Worm (Caenorhabditis elegans) whole organism, L1 larva: ENCODE results near the gene W05E10.5.

Experiments used
- C04F5.9 ChIP-seq: sonication (generic microtip); optimal IDR thresholded peaks from 2 replicates; lab custom pipeline; 2016; ENCODE audit warnings: missing genetic modification characterization, missing compliant biosample characterization
- C34B4.2 ChIP-seq: sonication (generic microtip); optimal IDR thresholded peaks from 2 replicates; lab custom pipeline; 2017; ENCODE audit warnings: mild to moderate bottlenecking, missing genetic modification characterization, missing compliant biosample characterization
- F16B12.6 ChIP-seq: fragments of 150-350 bp; optimal IDR thresholded peaks from 2 replicates; lab custom pipeline; 2014; ENCODE audit warnings: missing biosample characterization, missing genetic modification characterization
- Y116A8C.19 ChIP-seq: sonication (generic microtip); optimal IDR thresholded peaks from 2 replicates; lab custom pipeline; 2016; ENCODE audit warnings: missing compliant biosample characterization, missing genetic modification characterization, borderline replicate concordance
- aha-1 ChIP-seq: fragments of 150-350 bp; optimal IDR thresholded peaks from 2 replicates; lab custom pipeline; 2014; ENCODE audit warnings: missing biosample characterization, missing genetic modification characterization
- alr-1 ChIP-seq: fragments of 200-800 bp; sonication (Bioruptor generic); optimal IDR thresholded peaks from 2 replicates; lab custom pipeline; 2018; ENCODE audit warnings: borderline replicate concordance, mild to moderate bottlenecking, missing genetic modification characterization, missing compliant biosample characterization
- ama-1 ChIP-seq: fragments of 150-350 bp; optimal IDR thresholded peaks from 2 replicates; lab custom pipeline; 2014
- ceh-63 ChIP-seq: fragments of 200-800 bp; sonication (Bioruptor generic); optimal IDR thresholded peaks from 2 replicates; lab custom pipeline; 2018; ENCODE audit warnings: mild to moderate bottlenecking, missing genetic modification characterization, missing compliant biosample characterization
- ceh-82 ChIP-seq, 3 experiments: fragments of 150-350 bp in 1 of 3; sonication (generic microtip) in 2 of 3; optimal IDR thresholded peaks; 2 replicates each; lab custom pipeline; 2014 to 2017; ENCODE audit warnings: missing biosample characterization in 3 of 3, missing genetic modification characterization in 3 of 3
- ceh-88 ChIP-seq: fragments of 200-800 bp; sonication (Bioruptor generic); IDR thresholded peaks from 2 replicates; pipeline ENCODE4 v1.3.6; 2022; ENCODE audit warnings: missing genetic modification characterization, missing compliant biosample characterization
- dsc-1 ChIP-seq: sonication (generic microtip); optimal IDR thresholded peaks from 2 replicates; lab custom pipeline; 2016; ENCODE audit warnings: mild to moderate bottlenecking, missing genetic modification characterization, missing compliant biosample characterization
- egl-13 ChIP-seq: sonication (generic microtip); optimal IDR thresholded peaks from 2 replicates; lab custom pipeline; 2016; ENCODE audit warnings: missing genotype, missing genetic modification reagents, missing genetic modification characterization, missing compliant biosample characterization
- fkh-10 ChIP-seq: sonication (generic microtip); optimal IDR thresholded peaks from 2 replicates; lab custom pipeline; 2017; ENCODE audit warnings: missing biosample characterization, missing genetic modification reagents, missing genetic modification characterization
- fkh-4 ChIP-seq: sonication (generic microtip); optimal IDR thresholded peaks from 2 replicates; lab custom pipeline; 2016; ENCODE audit warnings: missing compliant biosample characterization, missing genetic modification characterization, borderline replicate concordance
- hlh-4 ChIP-seq: sonication (generic microtip); optimal IDR thresholded peaks from 2 replicates; lab custom pipeline; 2016; ENCODE audit warnings: mild to moderate bottlenecking, missing genetic modification characterization, missing compliant biosample characterization
- hpl-2 ChIP-seq: fragments of 150-350 bp; optimal IDR thresholded peaks from 2 replicates; lab custom pipeline; 2014; ENCODE audit warnings: missing biosample characterization, missing genetic modification reagents, missing genetic modification characterization
- isw-1 ChIP-seq: fragments of 200-800 bp; sonication (Bioruptor generic); IDR thresholded peaks from 2 replicates; pipeline ENCODE4 v1.3.6; 2022; ENCODE audit warnings: missing genetic modification characterization, missing compliant biosample characterization
- jun-1 ChIP-seq: fragments of 150-350 bp; optimal IDR thresholded peaks from 2 replicates; lab custom pipeline; 2014; ENCODE audit warnings: missing biosample characterization, missing genetic modification reagents, missing genetic modification characterization
- lin-13 ChIP-seq: fragments of 150-350 bp; optimal IDR thresholded peaks from 2 replicates; lab custom pipeline; 2014; ENCODE audit warnings: missing biosample characterization, missing genetic modification reagents, missing genetic modification characterization
- lin-35 ChIP-seq, 2 experiments: fragments of 150-350 bp; optimal IDR thresholded peaks; 2 replicates each; lab custom pipeline; 2014; ENCODE audit warnings: missing biosample characterization in 2 of 2, missing genetic modification characterization in 2 of 2, missing genetic modification reagents in 2 of 2
- lsy-2 ChIP-seq, 2 experiments: fragments of 150-350 bp; optimal IDR thresholded peaks; 2 replicates each; lab custom pipeline; 2014; ENCODE audit warnings: missing biosample characterization in 2 of 2, missing genetic modification characterization in 2 of 2
- mab-9 ChIP-seq: fragments of 200-800 bp; sonication (Bioruptor generic); IDR thresholded peaks from 2 replicates; pipeline ENCODE4 v1.3.6; 2022; ENCODE audit warnings: missing genetic modification reagents, missing genetic modification characterization, missing compliant biosample characterization
- mdl-1 ChIP-seq, 2 experiments: fragments of 150-350 bp; optimal IDR thresholded peaks; 2 replicates each; lab custom pipeline; 2014 to 2017; ENCODE audit warnings: missing biosample characterization in 2 of 2, missing genetic modification characterization in 2 of 2, inconsistent platforms in 1 of 2
- mep-1 ChIP-seq: fragments of 150-350 bp; optimal IDR thresholded peaks from 2 replicates; lab custom pipeline; 2014; ENCODE audit warnings: missing biosample characterization, missing genetic modification characterization
- nhr-11 ChIP-seq: fragments of 150-350 bp; optimal IDR thresholded peaks from 2 replicates; lab custom pipeline; 2014; ENCODE audit warnings: missing biosample characterization, missing genetic modification characterization
- nhr-12 ChIP-seq: sonication (generic microtip); optimal IDR thresholded peaks from 2 replicates; lab custom pipeline; 2017; ENCODE audit warnings: missing biosample characterization, missing genetic modification characterization
- nhr-237 ChIP-seq: fragments of 150-350 bp; optimal IDR thresholded peaks from 2 replicates; lab custom pipeline; 2014; ENCODE audit warnings: missing biosample characterization, missing genetic modification characterization
- nhr-28 ChIP-seq: fragments of 150-350 bp; optimal IDR thresholded peaks from 2 replicates; lab custom pipeline; 2014; ENCODE audit warnings: missing biosample characterization, missing genetic modification characterization
- nhr-47 ChIP-seq: sonication (generic microtip); optimal IDR thresholded peaks from 2 replicates; lab custom pipeline; 2016; ENCODE audit warnings: mild to moderate bottlenecking, missing genetic modification characterization, moderate library complexity, missing compliant biosample characterization
- pag-3 ChIP-seq: sonication (generic microtip); optimal IDR thresholded peaks from 2 replicates; lab custom pipeline; 2017; ENCODE audit warnings: missing genetic modification characterization, mild to moderate bottlenecking, missing compliant biosample characterization, antibody characterized with exemption, borderline replicate concordance; ENCODE audit not compliant: insufficient read depth
- pax-3 ChIP-seq: fragments of 200-800 bp; sonication (Bioruptor generic); optimal IDR thresholded peaks from 2 replicates; lab custom pipeline; 2018; ENCODE audit warnings: mild to moderate bottlenecking, missing genetic modification characterization, moderate library complexity, missing compliant biosample characterization
- rnt-1 ChIP-seq: sonication (generic microtip); optimal IDR thresholded peaks from 2 replicates; lab custom pipeline; 2016; ENCODE audit warnings: mild to moderate bottlenecking, missing genetic modification characterization, moderate library complexity, missing compliant biosample characterization
- snu-23 ChIP-seq: sonication (generic microtip); optimal IDR thresholded peaks from 2 replicates; lab custom pipeline; 2016; ENCODE audit warnings: missing genetic modification characterization, missing compliant biosample characterization
- sox-4 ChIP-seq: sonication (generic microtip); optimal IDR thresholded peaks from 2 replicates; lab custom pipeline; 2016; ENCODE audit warnings: missing genetic modification characterization, missing compliant biosample characterization
- sptf-1 ChIP-seq: fragments of 150-350 bp; optimal IDR thresholded peaks from 2 replicates; lab custom pipeline; 2014; ENCODE audit warnings: missing biosample characterization, missing genetic modification characterization
- sup-37 ChIP-seq: fragments of 200-800 bp; sonication (Bioruptor generic); optimal IDR thresholded peaks from 2 replicates; lab custom pipeline; 2018; ENCODE audit warnings: mild to moderate bottlenecking, missing genetic modification characterization, missing compliant biosample characterization
- swsn-7 ChIP-seq: sonication (generic microtip); optimal IDR thresholded peaks from 2 replicates; lab custom pipeline; 2016; ENCODE audit warnings: missing genetic modification characterization, missing compliant biosample characterization
- tbx-2 ChIP-seq: sonication (generic microtip); optimal IDR thresholded peaks from 2 replicates; lab custom pipeline; 2016; ENCODE audit warnings: missing genetic modification characterization, missing compliant biosample characterization
- tlp-1 ChIP-seq: fragments of 150-350 bp; optimal IDR thresholded peaks from 2 replicates; lab custom pipeline; 2014; ENCODE audit warnings: missing biosample characterization, missing genetic modification characterization
- unc-62 ChIP-seq: fragments of 150-350 bp; optimal IDR thresholded peaks from 2 replicates; lab custom pipeline; 2014; ENCODE audit warnings: missing biosample characterization, missing genetic modification reagents, missing genetic modification characterization
- unc-86 ChIP-seq: sonication (generic microtip); optimal IDR thresholded peaks from 2 replicates; lab custom pipeline; 2016; ENCODE audit warnings: missing genetic modification characterization, missing compliant biosample characterization
- vab-15 ChIP-seq: sonication (generic microtip); optimal IDR thresholded peaks from 2 replicates; lab custom pipeline; 2017; ENCODE audit warnings: missing genotype, mild to moderate bottlenecking, missing genetic modification characterization, missing compliant biosample characterization
- zag-1 ChIP-seq: fragments of 150-350 bp; optimal IDR thresholded peaks from 2 replicates; lab custom pipeline; 2014; ENCODE audit warnings: missing biosample characterization, missing genetic modification characterization
- ztf-11 ChIP-seq, 2 experiments: sonication (generic microtip); optimal IDR thresholded peaks; 2 replicates each; lab custom pipeline; 2016 to 2017; ENCODE audit warnings: missing genetic modification characterization in 2 of 2, missing biosample characterization in 1 of 2, missing compliant biosample characterization in 1 of 2

Gene W05E10.5

DNA sequence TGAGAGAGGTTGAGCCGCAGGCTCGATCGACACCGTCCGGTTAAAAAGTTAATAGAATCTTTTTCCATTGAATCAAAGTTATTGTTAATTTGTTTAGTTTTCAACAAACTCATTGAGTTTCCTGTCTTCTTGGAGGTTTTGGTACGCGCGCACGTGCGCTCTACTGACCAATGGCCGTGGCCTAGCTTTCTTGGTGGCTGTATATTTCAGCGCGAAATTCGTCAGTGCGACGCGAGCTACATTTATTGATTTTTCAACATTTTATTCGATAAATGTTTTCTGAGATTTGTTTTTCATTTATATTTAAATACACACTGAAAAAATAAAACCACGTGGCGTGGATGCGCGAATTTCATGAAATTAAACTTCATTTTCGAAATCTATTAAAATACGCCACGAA, 51.3 kb downstream of the W05E10.5 start, which contains the start of gene bir-1 (continued):
- TF ChIP-seq ama-1 (lab: Kevin White, UChicago) (no peak), tbx-2 (tag; lab: Kevin White, UChicago) (peak; percentile 68), mdl-1 (tag; optimal IDR thresholded peaks at IDR 0.05; lab: Kevin White, UChicago) (peak in 1 of 2 experiments; percentile 84), lsy-2 (tag; optimal IDR thresholded peaks at IDR 0.05; lab: Kevin White, UChicago) (peak; percentile 52 to 80), sox-4 (tag; lab: Kevin White, UChicago) (no peak), lin-13 (peak; percentile 2), ztf-11 (tag; optimal IDR thresholded peaks at IDR 0.05; lab: Kevin White, UChicago) (peak in 1 of 2 experiments; percentile 60), hlh-4 (tag; lab: Kevin White, UChicago) (no peak), nhr-12 (tag; lab: Kevin White, UChicago) (no peak), nhr-47 (peak; percentile 68), F16B12.6 (tag; lab: Kevin White, UChicago) (no peak), fkh-10 (no peak), mep-1 (peak; percentile 77), pax-3 (tag; lab: Kevin White, UChicago) (peak; percentile 60), sup-37 (GFP tag; lab: Kevin White, UChicago) (no peak), aha-1 (tag; lab: Kevin White, UChicago) (no peak), alr-1 (tag; lab: Kevin White, UChicago) (no peak), swsn-7 (tag; lab: Kevin White, UChicago) (peak; percentile 54), rnt-1 (tag; lab: Kevin White, UChicago) (peak; percentile 91), tlp-1 (tag; lab: Kevin White, UChicago) (no peak), lin-35 (GFP tag; optimal IDR thresholded peaks at IDR 0.05; lab: Kevin White, UChicago) (peak; percentile 76 to 89), ceh-63 (no peak), unc-86 (peak; percentile 33), hpl-2 (GFP tag; lab: Kevin White, UChicago) (no peak), vab-15 (tag; lab: Kevin White, UChicago) (no peak), Y116A8C.19 (tag; lab: Kevin White, UChicago) (no peak), C34B4.2 (tag; lab: Kevin White, UChicago) (no peak), fkh-4 (peak; percentile 24), ceh-88 (GFP tag; lab: Robert Waterston, UW) (no peak), zag-1 (tag; lab: Kevin White, UChicago) (no peak), egl-13 (tag; lab: Kevin White, UChicago) (peak; percentile 29), sptf-1 (no peak), unc-62 (GFP tag; lab: Kevin White, UChicago) (no peak), jun-1 (tag; lab: Kevin White, UChicago) (no peak), pag-3 (tag; lab: Kevin White, UChicago) (peak; percentile 19), mab-9 (GFP tag; lab: Robert Waterston, UW) (peak; percentile 11; the same call in 1 of the 2 replicates), nhr-28 (no peak), snu-23 (GFP tag; lab: Kevin White, UChicago) (peak; percentile 66), C04F5.9 (tag; lab: Kevin White, UChicago) (no peak), nhr-237 (tag; lab: Kevin White, UChicago) (no peak), nhr-11 (tag; lab: Kevin White, UChicago) (no peak), isw-1 (GFP tag; lab: Robert Waterston, UW) (peak; percentile 60), dsc-1 (peak; percentile 40), ceh-82 (tag; optimal IDR thresholded peaks at IDR 0.05; lab: Kevin White, UChicago) (peak in 1 of 3 experiments; percentile 76)
- TF ChIP-seq, all 84 proteins: peak for 42
